Worm (Caenorhabditis elegans) whole organism, late embryonic: ENCODE measurements around the gene C33F10.1.

Experiments
- C08G9.2 ChIP-seq: sonication (generic microtip); optimal IDR thresholded peaks from 2 replicates; lab custom pipeline; 2016; ENCODE audit warnings: mild to moderate bottlenecking, missing genetic modification characterization, moderate library complexity, missing compliant biosample characterization
- K09A11.1 ChIP-seq: sonication (generic microtip); optimal IDR thresholded peaks from 2 replicates; lab custom pipeline; 2017; ENCODE audit warnings: antibody characterized with exemption, mild to moderate bottlenecking, missing genetic modification characterization, missing compliant biosample characterization; ENCODE audit not compliant: insufficient read depth
- ama-1 ChIP-seq: fragments of 150-350 bp; optimal IDR thresholded peaks from 2 replicates; lab custom pipeline; 2014
- ceh-9 ChIP-seq: sonication (generic microtip); optimal IDR thresholded peaks from 2 replicates; lab custom pipeline; 2016; ENCODE audit warnings: mild to moderate bottlenecking, missing genetic modification characterization, inconsistent platforms, missing compliant biosample characterization
- lim-6 ChIP-seq: sonication (generic microtip); optimal IDR thresholded peaks from 2 replicates; lab custom pipeline; 2016; ENCODE audit warnings: missing genetic modification characterization, missing compliant biosample characterization
- lin-11 ChIP-seq: fragments of 200-800 bp; sonication (Bioruptor generic); optimal IDR thresholded peaks from 2 replicates; lab custom pipeline; 2018; ENCODE audit warnings: mild to moderate bottlenecking, missing genetic modification characterization, missing compliant biosample characterization
- pha-2 ChIP-seq: sonication (generic microtip); optimal IDR thresholded peaks from 2 replicates; lab custom pipeline; 2017; ENCODE audit warnings: mild to moderate bottlenecking, missing genetic modification characterization, missing compliant biosample characterization
- pqm-1 ChIP-seq: sonication (generic microtip); optimal IDR thresholded peaks from 2 replicates; lab custom pipeline; 2016; ENCODE audit warnings: missing genetic modification characterization, missing compliant biosample characterization
- ref-2 ChIP-seq: sonication (generic microtip); optimal IDR thresholded peaks from 2 replicates; lab custom pipeline; 2016; ENCODE audit warnings: missing genetic modification characterization, missing compliant biosample characterization

DNA sequence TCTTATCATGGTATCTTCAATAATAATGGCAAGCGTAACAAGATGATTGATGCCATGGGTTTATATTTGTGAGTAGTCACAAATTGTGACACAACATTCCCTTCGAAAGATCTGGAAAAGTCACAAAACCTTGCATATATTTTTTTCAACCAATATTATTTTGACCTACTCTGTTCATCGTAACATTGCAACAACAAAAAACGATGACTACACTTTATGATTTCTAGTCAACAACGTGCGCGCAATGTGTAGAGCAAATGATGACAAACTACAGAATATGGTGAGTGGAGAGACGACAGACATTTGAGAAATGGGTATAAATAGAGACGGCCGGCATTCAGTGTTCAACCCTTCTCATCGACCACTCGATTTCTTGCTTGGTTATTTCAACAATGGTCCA lies 46.9 kb downstream of the C33F10.1 start, which contains the start of gene gst-7:
- no peak for TF ChIP-seq lin-11 (tag; lab: Kevin White, UChicago)
- TF ChIP-seq lim-6: no peak
- TF ChIP-seq C08G9.2 (tag; lab: Kevin White, UChicago): no peak
- no peak for TF ChIP-seq K09A11.1 (tag; lab: Kevin White, UChicago)
- no peak for TF ChIP-seq pha-2 (tag; lab: Kevin White, UChicago)
- no peak for TF ChIP-seq pqm-1 (tag; lab: Kevin White, UChicago)
- TF ChIP-seq ceh-9 (tag; lab: Kevin White, UChicago): no peak
- TF ChIP-seq ref-2: no peak
- TF ChIP-seq ama-1 (lab: Kevin White, UChicago): no peak
